Fruit fly (Drosophila melanogaster): ENCODE data around the gene Rok.

Rok gene

dm6 chrX:16586178-16586890 is 50.9 kb downstream of the Rok start:
- TF ChIP-seq Jra (GFP tag; optimal IDR thresholded peaks at IDR 0.05) (peak; percentile 7), woc (GFP tag; optimal IDR thresholded peaks at IDR 0.05) (no peak), lola (GFP tag; optimal IDR thresholded peaks at IDR 0.05) (no peak), brk (GFP tag; optimal IDR thresholded peaks at IDR 0.05) (no peak), Hnf4 (GFP tag; optimal IDR thresholded peaks at IDR 0.05) (peak; percentile 7), N (GFP tag; optimal IDR thresholded peaks at IDR 0.05) (peak; percentile 14), tai (GFP tag; optimal IDR thresholded peaks at IDR 0.05) (no peak), Sp1 (GFP tag; optimal IDR thresholded peaks at IDR 0.05) (peak; percentile 42)

DNA sequence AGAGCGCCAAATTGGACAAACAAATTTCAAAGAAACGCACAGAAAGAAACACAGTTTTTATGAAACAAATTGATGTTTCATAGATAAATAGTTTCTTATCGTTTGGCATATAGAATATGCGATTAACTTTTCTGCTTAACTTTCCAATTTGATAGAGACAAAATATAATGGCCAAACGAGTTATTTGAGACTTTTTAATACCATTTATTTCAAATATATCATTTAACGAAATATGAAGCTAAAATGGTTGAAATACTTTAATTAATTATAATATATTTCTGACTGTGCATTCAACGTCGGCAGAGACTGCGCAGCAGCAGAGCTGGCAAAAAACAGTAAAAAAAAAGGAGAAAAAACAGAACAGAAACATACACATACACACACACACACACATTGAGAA is 51.6 kb downstream of the Rok start:
- TF ChIP-seq Hnf4 (GFP tag; optimal IDR thresholded peaks at IDR 0.05) (no peak), ey (GFP tag; optimal IDR thresholded peaks at IDR 0.05) (peak; percentile 18), Jra (GFP tag; optimal IDR thresholded peaks at IDR 0.05) (no peak), foxo (GFP tag; optimal IDR thresholded peaks at IDR 0.05) (peak in 1 of 2 experiments; percentile 44), dl (GFP tag; optimal IDR thresholded peaks at IDR 0.05; ENCODE audit: insufficient read depth in 1 of 2, partially characterized antibody in 2 of 2) (no peak), OdsH (GFP tag; optimal IDR thresholded peaks at IDR 0.05) (peak; percentile 6), GATAd (GFP tag; optimal IDR thresholded peaks at IDR 0.05) (no peak), h (GFP tag; optimal IDR thresholded peaks at IDR 0.05) (no peak)

dm6 chrX:16583730-16584129 is 53.5 kb downstream of the Rok start:
- TF ChIP-seq dsf (GFP tag; optimal IDR thresholded peaks at IDR 0.05; ENCODE audit: borderline replicate concordance), result no peak
- no peak for TF ChIP-seq Vsx2 (GFP tag; optimal IDR thresholded peaks at IDR 0.05; ENCODE audit: partially characterized antibody)
- TF ChIP-seq Sp1 (GFP tag; optimal IDR thresholded peaks at IDR 0.05), result no peak
- no peak for TF ChIP-seq CrebA (GFP tag; optimal IDR thresholded peaks at IDR 0.05; ENCODE audit: borderline replicate concordance)
- TF ChIP-seq CG9705 (GFP tag; optimal IDR thresholded peaks at IDR 0.05), result no peak
- no peak for TF ChIP-seq br (GFP tag; optimal IDR thresholded peaks at IDR 0.05)
- no peak for TF ChIP-seq Dfd (GFP tag; optimal IDR thresholded peaks at IDR 0.05)
- no peak for TF ChIP-seq Hr83 (GFP tag; optimal IDR thresholded peaks at IDR 0.05; ENCODE audit: poor library complexity, severe bottlenecking)
- no peak for TF ChIP-seq Myc (optimal IDR thresholded peaks at IDR 0.05)
- no peak for TF ChIP-seq Hnf4 (GFP tag; optimal IDR thresholded peaks at IDR 0.05)
- TF ChIP-seq Abd-B (GFP tag; optimal IDR thresholded peaks at IDR 0.05), result no peak
- TF ChIP-seq foxo (GFP tag; optimal IDR thresholded peaks at IDR 0.05), result no peak
- TF ChIP-seq jim (GFP tag; optimal IDR thresholded peaks at IDR 0.05), result no peak
- no peak for TF ChIP-seq psq (GFP tag; optimal IDR thresholded peaks at IDR 0.05)
- no peak for TF ChIP-seq CG32264 (GFP tag; optimal IDR thresholded peaks at IDR 0.05)
- TF ChIP-seq ey (GFP tag; optimal IDR thresholded peaks at IDR 0.05), result no peak
- no peak for TF ChIP-seq Rel (GFP tag; optimal IDR thresholded peaks at IDR 0.05)
- no peak for TF ChIP-seq Rel (tag; optimal IDR thresholded peaks at IDR 0.05)
- no peak for TF ChIP-seq N (GFP tag; optimal IDR thresholded peaks at IDR 0.05)
- TF ChIP-seq lola (GFP tag; optimal IDR thresholded peaks at IDR 0.05), result no peak

DNA sequence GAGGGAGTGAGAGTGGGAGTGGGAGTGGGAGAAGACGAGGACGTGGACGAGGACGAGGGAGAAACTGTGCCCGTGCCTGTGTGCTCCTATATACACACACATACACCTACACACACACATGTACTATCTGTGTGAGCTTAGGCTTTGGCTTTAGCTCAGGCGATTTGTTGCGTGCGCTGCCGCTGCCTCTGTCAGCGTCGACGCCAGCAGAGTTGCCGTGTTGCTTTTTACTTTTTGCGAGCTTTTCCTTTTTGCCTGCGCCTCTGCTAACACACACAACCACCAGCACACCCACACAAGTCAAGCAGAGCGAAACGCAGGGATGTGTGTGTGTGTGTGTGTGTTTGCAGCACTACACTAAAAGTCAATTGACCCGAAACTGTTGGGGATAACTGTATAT is 55.1 kb downstream of the Rok start:
- TF ChIP-seq GATAd (GFP tag; optimal IDR thresholded peaks at IDR 0.05) (no peak), sv (GFP tag; optimal IDR thresholded peaks at IDR 0.05) (no peak), Rel (GFP tag; optimal IDR thresholded peaks at IDR 0.05) (no peak), Rel (tag; optimal IDR thresholded peaks at IDR 0.05) (no peak), Mio (GFP tag; optimal IDR thresholded peaks at IDR 0.05) (no peak), Hr83 (GFP tag; optimal IDR thresholded peaks at IDR 0.05; ENCODE audit: poor library complexity, severe bottlenecking) (peak; percentile 37)

DNA sequence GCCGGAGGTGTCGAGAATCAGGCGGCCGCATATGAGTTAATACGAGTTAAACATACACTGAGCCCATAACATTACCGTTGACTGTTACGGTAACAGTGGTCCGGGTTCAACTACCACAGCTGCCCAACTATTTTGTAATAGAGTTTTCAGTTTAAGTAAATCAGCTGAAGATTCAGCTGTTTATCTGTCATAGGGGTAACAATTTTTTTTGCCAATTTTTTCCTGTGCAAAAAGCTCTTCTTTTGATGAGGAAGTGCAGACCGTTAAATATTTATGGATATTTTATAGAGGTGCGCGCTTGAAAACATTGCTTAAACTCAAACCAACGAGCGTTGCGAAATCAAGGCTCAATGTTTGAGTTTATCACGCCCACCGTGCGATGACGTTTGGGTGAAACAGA is 55.5 kb downstream of the Rok start:
- TF ChIP-seq Dfd (GFP tag; optimal IDR thresholded peaks at IDR 0.05) (no peak), ey (GFP tag; optimal IDR thresholded peaks at IDR 0.05) (peak; percentile 1)

DNA sequence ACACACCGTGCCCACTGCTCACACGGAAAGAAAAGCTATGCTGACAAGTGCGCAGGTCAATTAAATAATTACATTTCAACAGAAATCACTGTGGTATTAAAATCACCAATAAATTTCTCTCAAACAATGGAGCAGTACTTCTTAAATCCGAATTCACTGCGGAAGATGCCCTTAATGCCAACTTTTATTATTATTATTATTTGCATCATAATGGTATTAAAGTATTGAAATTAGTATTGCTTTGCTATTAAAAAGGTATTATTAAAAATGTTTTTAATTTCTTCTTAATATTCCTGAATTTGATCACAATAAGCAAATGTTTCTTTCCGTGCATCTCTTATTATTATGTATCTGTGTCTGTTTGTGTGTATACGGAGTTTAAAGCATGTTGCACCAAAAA is 57.2 kb downstream of the Rok start:
- TF ChIP-seq dsf (GFP tag; optimal IDR thresholded peaks at IDR 0.05; ENCODE audit: borderline replicate concordance) (no peak), foxo (GFP tag; optimal IDR thresholded peaks at IDR 0.05) (peak in 1 of 2 experiments; percentile 15), Dfd (GFP tag; optimal IDR thresholded peaks at IDR 0.05) (no peak), br (GFP tag; optimal IDR thresholded peaks at IDR 0.05) (no peak), ey (GFP tag; optimal IDR thresholded peaks at IDR 0.05) (no peak), fru (GFP tag; optimal IDR thresholded peaks at IDR 0.05) (peak; percentile 20), Sp1 (GFP tag; optimal IDR thresholded peaks at IDR 0.05) (peak; percentile 25), Abd-B (GFP tag; optimal IDR thresholded peaks at IDR 0.05) (no peak), HLH106 (tag; optimal IDR thresholded peaks at IDR 0.05) (peak; percentile 26), sv (GFP tag; optimal IDR thresholded peaks at IDR 0.05) (peak; percentile 15), Hr83 (GFP tag; optimal IDR thresholded peaks at IDR 0.05; ENCODE audit: poor library complexity, severe bottlenecking) (no peak), tai (GFP tag; optimal IDR thresholded peaks at IDR 0.05) (no peak)

Data from whole organism, wandering third instar larva.